Fruit fly (Drosophila melanogaster): Measurements from ENCODE around the gene vn.

DNA sequence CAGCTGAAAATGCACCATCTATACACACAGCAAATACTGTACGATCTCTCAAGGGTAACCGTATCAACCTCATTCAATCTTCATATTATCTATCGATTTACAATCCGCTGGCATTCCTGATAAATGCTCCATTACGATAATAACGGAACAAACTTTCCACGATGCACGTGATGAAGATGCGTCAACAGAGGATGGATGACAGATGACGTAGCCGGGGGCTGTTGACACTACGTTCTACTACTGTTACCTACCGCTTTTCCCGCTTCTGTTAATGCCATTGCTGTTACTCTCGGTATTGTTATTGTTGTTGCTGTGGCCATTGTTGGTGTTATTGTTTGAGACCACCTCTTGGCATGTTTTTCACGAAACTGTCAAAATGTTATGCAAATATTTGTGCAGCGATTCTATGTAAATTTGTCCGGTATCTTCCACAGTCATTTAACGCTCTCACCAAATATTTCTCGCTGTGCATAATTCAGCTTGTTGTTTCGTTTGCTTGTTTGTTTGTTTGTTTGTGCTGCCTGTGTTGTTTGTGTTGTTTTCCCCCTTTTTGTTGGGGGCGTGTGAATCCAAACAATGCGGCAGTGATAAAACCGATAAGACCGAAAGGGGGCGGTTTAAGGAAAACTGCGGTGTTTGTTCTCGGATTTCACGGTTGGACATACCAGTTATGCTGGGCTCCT, 21.6 kb downstream of the vn start:
- TF ChIP-seq pdm3 (GFP tag; optimal IDR thresholded peaks at IDR 0.05) (no peak), CG8632 (GFP tag; optimal IDR thresholded peaks at IDR 0.05) (no peak), CG11902 (GFP tag; optimal IDR thresholded peaks at IDR 0.05) (no peak)

All from whole organism, prepupa.